Worm (Caenorhabditis elegans): ENCODE data around the gene mom-2.

ce11 chrV:8318135-8318534, 37.7 kb upstream of the mom-2 start, which contains the start of gene clec-219:
- no peak for TF ChIP-seq F57A8.1 (GFP tag; optimal IDR thresholded peaks at IDR 0.05)
- no peak for TF ChIP-seq egl-18 (GFP tag; IDR thresholded peaks at IDR 0.05)
- no peak for TF ChIP-seq F22D6.2 (tag; optimal IDR thresholded peaks at IDR 0.05)
- TF ChIP-seq rpc-1 (optimal IDR thresholded peaks at IDR 0.05), result no peak
- TF ChIP-seq rpc-1 (tag; optimal IDR thresholded peaks at IDR 0.05), result no peak
- no peak for TF ChIP-seq mel-28 (tag; optimal IDR thresholded peaks at IDR 0.05; ENCODE audit: borderline replicate concordance)
- TF ChIP-seq sea-2 (GFP tag; IDR thresholded peaks at IDR 0.05), result no peak
- no peak for TF ChIP-seq tlf-1 (GFP tag; optimal IDR thresholded peaks at IDR 0.05)
- no peak for TF ChIP-seq K12H6.12 (tag; optimal IDR thresholded peaks at IDR 0.05)
- no peak for TF ChIP-seq lin-40 (tag; optimal IDR thresholded peaks at IDR 0.05)
- no peak for TF ChIP-seq F39B2.1 (GFP tag; IDR thresholded peaks at IDR 0.05)

All from whole organism, young adult.